Worm (Caenorhabditis elegans) whole organism, young adult: ENCODE measurements around the gene catp-4.

ENCODE experiments used
- B0035.1 ChIP-seq: sonication (generic microtip); optimal IDR thresholded peaks from 2 replicates; lab custom pipeline; 2016; ENCODE audit warnings: missing genetic modification characterization, mild to moderate bottlenecking, missing compliant biosample characterization, missing genotype, missing genetic modification reagents
- F22D6.2 ChIP-seq: sonication (generic microtip); optimal IDR thresholded peaks from 2 replicates; lab custom pipeline; 2016; ENCODE audit warnings: mild to moderate bottlenecking, missing genetic modification characterization, missing compliant biosample characterization
- F33H1.4 ChIP-seq: fragments of 200-800 bp; sonication (Bioruptor generic); IDR thresholded peaks from 2 replicates; pipeline ENCODE4 v1.3.6; 2022; ENCODE audit warnings: missing genetic modification reagents, missing genetic modification characterization, missing compliant biosample characterization
- F37B4.10 ChIP-seq: fragments of 200-800 bp; sonication (Bioruptor generic); IDR thresholded peaks from 2 replicates; pipeline ENCODE4 v1.3.6; 2022; ENCODE audit warnings: missing genetic modification characterization, missing compliant biosample characterization
- F52B5.7 ChIP-seq: sonication (generic microtip); optimal IDR thresholded peaks from 2 replicates; lab custom pipeline; 2016; ENCODE audit warnings: mild to moderate bottlenecking, missing genetic modification characterization, missing compliant biosample characterization
- F57A8.1 ChIP-seq: fragments of 200-800 bp; sonication (Bioruptor generic); optimal IDR thresholded peaks from 2 replicates; lab custom pipeline; 2018; ENCODE audit warnings: mild to moderate bottlenecking, missing genetic modification characterization, moderate library complexity, missing compliant biosample characterization
- F57C9.4 ChIP-seq: sonication (generic microtip); optimal IDR thresholded peaks from 2 replicates; lab custom pipeline; 2017; ENCODE audit warnings: mild to moderate bottlenecking, missing genetic modification characterization, missing compliant biosample characterization
- K11D2.4 ChIP-seq: fragments of 200-800 bp; sonication (Bioruptor generic); IDR thresholded peaks from 2 replicates; pipeline ENCODE4 v1.3.6; 2022; ENCODE audit warnings: missing genetic modification reagents, missing genetic modification characterization, missing compliant biosample characterization
- T07F8.4 ChIP-seq: sonication (generic microtip); optimal IDR thresholded peaks from 2 replicates; lab custom pipeline; 2016; ENCODE audit warnings: mild to moderate bottlenecking, missing genetic modification characterization, moderate library complexity, missing compliant biosample characterization
- Y56A3A.18 ChIP-seq: fragments of 200-800 bp; sonication (Bioruptor generic); IDR thresholded peaks from 2 replicates; pipeline ENCODE4 v1.3.6; 2022; ENCODE audit warnings: missing genetic modification reagents, missing genetic modification characterization, missing compliant biosample characterization
- ama-1 ChIP-seq, 3 experiments: fragments of 150-350 bp in 1 of 3; sonication (generic microtip) in 2 of 3; optimal IDR thresholded peaks; 2 replicates each; lab custom pipeline; 2014 to 2018; ENCODE audit warnings: missing biosample characterization in 2 of 3, missing genetic modification characterization in 2 of 3, missing genetic modification reagents in 2 of 3
- aptf-3 ChIP-seq: fragments of 200-800 bp; sonication (Bioruptor generic); IDR thresholded peaks from 2 replicates; pipeline ENCODE4 v1.3.6; 2022; ENCODE audit warnings: missing genetic modification characterization, missing compliant biosample characterization
- ccch-3 ChIP-seq: fragments of 200-800 bp; sonication (Bioruptor generic); optimal IDR thresholded peaks from 2 replicates; lab custom pipeline; 2018; ENCODE audit warnings: mild to moderate bottlenecking, missing genetic modification characterization, missing compliant biosample characterization
- cebp-1 ChIP-seq, 2 experiments: fragments of 200-800 bp in 1 of 2; sonication (Bioruptor generic) in 1 of 2; sonication (generic microtip) in 1 of 2; IDR thresholded peaks in 1 of 2; optimal IDR thresholded peaks in 1 of 2; 2 replicates each; pipeline versions ENCODE4 v1.3.6 to Lab custom; 2017 to 2022; ENCODE audit warnings: missing compliant biosample characterization in 2 of 2, missing genetic modification characterization in 2 of 2, mild to moderate bottlenecking in 1 of 2, missing genetic modification reagents in 1 of 2, moderate library complexity in 1 of 2
- ceh-100 ChIP-seq: fragments of 200-800 bp; sonication (Bioruptor generic); IDR thresholded peaks from 2 replicates; pipeline ENCODE4 v1.3.6; 2022; ENCODE audit warnings: missing genetic modification reagents, missing genetic modification characterization, missing compliant biosample characterization
- ceh-40 ChIP-seq: fragments of 200-800 bp; sonication (Bioruptor generic); IDR thresholded peaks from 2 replicates; pipeline ENCODE4 v1.3.6; 2022; ENCODE audit warnings: missing genetic modification characterization, missing compliant biosample characterization
- ets-4 ChIP-seq: fragments of 200-800 bp; sonication (Bioruptor generic); optimal IDR thresholded peaks from 2 replicates; lab custom pipeline; 2018; ENCODE audit warnings: mild to moderate bottlenecking, missing genetic modification characterization, missing compliant biosample characterization
- gei-17 ChIP-seq: fragments of 200-800 bp; sonication (Bioruptor generic); optimal IDR thresholded peaks from 2 replicates; lab custom pipeline; 2018; ENCODE audit warnings: mild to moderate bottlenecking, missing genetic modification characterization, missing compliant biosample characterization
- lin-35 ChIP-seq, 3 experiments: fragments of 150-350 bp in 2 of 3; sonication (generic microtip) in 1 of 3; optimal IDR thresholded peaks; 2 replicates each; lab custom pipeline; 2014 to 2018; ENCODE audit warnings: missing biosample characterization in 3 of 3, missing genetic modification characterization in 3 of 3, missing genetic modification reagents in 3 of 3
- lin-40 ChIP-seq: sonication (generic microtip); optimal IDR thresholded peaks from 2 replicates; lab custom pipeline; 2016; ENCODE audit warnings: missing genetic modification characterization, mild to moderate bottlenecking, missing compliant biosample characterization, missing genotype, missing genetic modification reagents
- lin-54 ChIP-seq: fragments of 200-800 bp; sonication (Bioruptor generic); optimal IDR thresholded peaks from 2 replicates; lab custom pipeline; 2018; ENCODE audit warnings: mild to moderate bottlenecking, missing genetic modification characterization, missing compliant biosample characterization
- lir-1 ChIP-seq: fragments of 200-800 bp; sonication (Bioruptor generic); conservative IDR thresholded peaks from 2 replicates; pipeline ENCODE4 v1.3.6; 2022; ENCODE audit warnings: missing genetic modification reagents, missing genetic modification characterization, missing compliant biosample characterization
- lsl-1 ChIP-seq: fragments of 200-800 bp; sonication (Bioruptor generic); optimal IDR thresholded peaks from 2 replicates; lab custom pipeline; 2018; ENCODE audit warnings: mild to moderate bottlenecking, missing genetic modification characterization, moderate library complexity, missing compliant biosample characterization
- madf-10 ChIP-seq: sonication (generic microtip); optimal IDR thresholded peaks from 2 replicates; lab custom pipeline; 2016; ENCODE audit warnings: mild to moderate bottlenecking, missing genetic modification characterization, missing compliant biosample characterization
- madf-6 ChIP-seq: fragments of 200-800 bp; sonication (Bioruptor generic); IDR thresholded peaks from 2 replicates; pipeline ENCODE4 v1.3.6; 2022; ENCODE audit warnings: missing genetic modification reagents, missing genetic modification characterization, missing compliant biosample characterization
- mel-28 ChIP-seq: sonication (generic microtip); optimal IDR thresholded peaks from 2 replicates; lab custom pipeline; 2016; ENCODE audit warnings: borderline replicate concordance, mild to moderate bottlenecking, missing genetic modification characterization, missing compliant biosample characterization
- mes-4 ChIP-seq: sonication (generic microtip); optimal IDR thresholded peaks from 2 replicates; lab custom pipeline; 2016; ENCODE audit warnings: missing genotype, missing genetic modification characterization, missing compliant biosample characterization
- nfya-2 ChIP-seq: fragments of 200-800 bp; sonication (Bioruptor generic); IDR thresholded peaks from 2 replicates; pipeline ENCODE4 v1.3.6; 2022; ENCODE audit warnings: missing genetic modification reagents, missing genetic modification characterization, missing compliant biosample characterization
- nhr-80 ChIP-seq: sonication (generic microtip); optimal IDR thresholded peaks from 2 replicates; lab custom pipeline; 2016; ENCODE audit warnings: missing genetic modification characterization, missing compliant biosample characterization
- pbrm-1 ChIP-seq: fragments of 200-800 bp; sonication (Bioruptor generic); IDR thresholded peaks from 2 replicates; pipeline ENCODE4 v1.3.6; 2022; ENCODE audit warnings: missing genetic modification reagents, missing genetic modification characterization, missing compliant biosample characterization
- rec-8 ChIP-seq, 2 experiments: sonication (generic microtip); optimal IDR thresholded peaks; 2 replicates each; lab custom pipeline; 2016; ENCODE audit warnings: mild to moderate bottlenecking in 2 of 2, missing genetic modification characterization in 2 of 2, missing genetic modification reagents in 2 of 2, missing genotype in 2 of 2, missing biosample characterization in 1 of 2, missing compliant biosample characterization in 1 of 2, moderate library complexity in 1 of 2
- rpc-1 ChIP-seq, 2 experiments: fragments of 150-350 bp in 1 of 2; sonication (generic microtip) in 1 of 2; optimal IDR thresholded peaks; 2 replicates each; lab custom pipeline; 2014 to 2018; ENCODE audit warnings: missing biosample characterization in 1 of 2, missing genetic modification characterization in 1 of 2, missing genetic modification reagents in 1 of 2, missing genotype in 1 of 2
- sea-2 ChIP-seq: fragments of 200-800 bp; sonication (Bioruptor generic); IDR thresholded peaks from 2 replicates; pipeline ENCODE4 v1.3.6; 2022; ENCODE audit warnings: missing genetic modification characterization, missing compliant biosample characterization
- snpc-1.3 ChIP-seq: sonication (generic microtip); optimal IDR thresholded peaks from 2 replicates; lab custom pipeline; 2017; ENCODE audit warnings: missing genetic modification characterization, mild to moderate bottlenecking, missing compliant biosample characterization, antibody characterized with exemption, moderate library complexity, missing genotype, missing genetic modification reagents; ENCODE audit not compliant: insufficient read depth
- somi-1 ChIP-seq: fragments of 200-800 bp; sonication (Bioruptor generic); optimal IDR thresholded peaks from 2 replicates; lab custom pipeline; 2018; ENCODE audit warnings: mild to moderate bottlenecking, missing genetic modification characterization, missing compliant biosample characterization
- sptf-2 ChIP-seq: fragments of 200-800 bp; sonication (Bioruptor generic); optimal IDR thresholded peaks from 2 replicates; lab custom pipeline; 2018; ENCODE audit warnings: mild to moderate bottlenecking, missing genetic modification characterization, missing compliant biosample characterization
- tbp1 ChIP-seq: fragments of 200-800 bp; sonication (Bioruptor generic); optimal IDR thresholded peaks from 2 replicates; lab custom pipeline; 2018; ENCODE audit warnings: mild to moderate bottlenecking, missing genetic modification characterization, missing compliant biosample characterization
- ztf-18 ChIP-seq: sonication (generic microtip); optimal IDR thresholded peaks from 2 replicates; lab custom pipeline; 2016; ENCODE audit warnings: missing genotype, mild to moderate bottlenecking, missing genetic modification characterization, missing compliant biosample characterization
- ztf-26 ChIP-seq: sonication (generic microtip); optimal IDR thresholded peaks from 2 replicates; lab custom pipeline; 2017; ENCODE audit warnings: missing genetic modification characterization, missing compliant biosample characterization
- ztf-28 ChIP-seq: fragments of 200-800 bp; sonication (Bioruptor generic); IDR thresholded peaks from 2 replicates; pipeline ENCODE4 v1.3.6; 2022; ENCODE audit warnings: missing genetic modification reagents, missing genetic modification characterization, missing compliant biosample characterization
- ztf-3 ChIP-seq: fragments of 200-800 bp; sonication (Bioruptor generic); optimal IDR thresholded peaks from 2 replicates; lab custom pipeline; 2018; ENCODE audit warnings: mild to moderate bottlenecking, missing genetic modification characterization, missing compliant biosample characterization

The catp-4 gene

DNA sequence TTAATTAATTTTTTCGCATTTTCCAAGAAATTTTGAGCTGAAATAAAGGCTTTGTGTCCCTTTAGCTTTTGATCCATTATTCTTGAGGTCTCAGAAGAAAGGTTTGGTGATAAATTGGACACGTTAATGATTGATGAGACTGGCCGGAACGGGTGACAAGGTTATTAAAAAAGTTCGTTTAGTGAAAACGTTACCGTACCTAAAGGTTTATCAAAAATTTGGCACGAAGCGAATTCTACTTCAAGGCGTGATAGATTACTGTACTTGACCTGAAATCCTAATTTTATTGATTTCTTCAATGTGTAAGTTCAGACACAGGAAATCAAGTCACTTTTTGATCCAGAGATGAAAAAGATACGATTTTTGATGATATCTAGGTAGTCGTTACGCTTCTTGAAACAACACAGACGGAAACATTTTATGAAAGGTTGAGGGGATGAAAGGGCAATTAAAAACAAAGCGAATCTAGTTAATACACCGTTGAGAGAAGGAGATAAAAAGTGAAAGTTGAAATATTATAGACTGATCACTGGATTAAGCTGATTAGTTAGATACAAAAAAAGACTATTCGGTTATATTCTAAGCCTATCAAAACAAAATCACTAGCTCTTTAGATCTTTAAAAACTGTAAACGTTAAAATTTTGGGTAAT is 17.2 kb downstream of the catp-4 start:
- no peak for TF ChIP-seq lin-35 (GFP tag; optimal IDR thresholded peaks at IDR 0.05; lab: Kevin White, UChicago)
- no peak for TF ChIP-seq pbrm-1 (GFP tag; lab: Robert Waterston, UW)
- no peak for TF ChIP-seq F57A8.1 (GFP tag; lab: Kevin White, UChicago)
- no peak for TF ChIP-seq ccch-3 (GFP tag; lab: Kevin White, UChicago)
- no peak for TF ChIP-seq somi-1
- no peak for TF ChIP-seq gei-17 (GFP tag; lab: Kevin White, UChicago)
- peak; percentile 35 for TF ChIP-seq ama-1 (optimal IDR thresholded peaks at IDR 0.05; lab: Kevin White, UChicago)
- TF ChIP-seq ama-1 (GFP tag; optimal IDR thresholded peaks at IDR 0.05; lab: Kevin White, UChicago) = no peak
- TF ChIP-seq snpc-1.3 (tag; lab: Kevin White, UChicago) = no peak
- TF ChIP-seq, all 124 proteins: peak for 1

DNA sequence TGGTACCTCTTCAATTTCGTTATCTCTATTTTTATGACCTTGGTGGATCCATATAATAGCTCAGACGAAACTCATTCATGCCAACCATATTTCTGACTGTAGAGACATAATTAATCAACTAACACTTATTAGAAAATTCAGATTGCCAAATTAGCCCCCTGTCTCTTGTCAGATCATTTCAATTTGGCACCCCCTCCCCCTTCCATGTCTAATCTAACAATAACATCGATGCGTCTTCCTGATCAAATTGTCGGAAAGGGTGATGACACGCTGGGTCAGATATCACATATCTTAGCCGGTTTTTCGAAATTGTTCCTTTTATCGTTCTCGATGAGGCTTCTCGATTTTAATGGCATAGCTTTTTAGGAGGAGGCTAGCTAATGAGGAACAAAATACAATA is 17.9 kb downstream of the catp-4 start:
- TF ChIP-seq ztf-3 (GFP tag; lab: Kevin White, UChicago) (no peak), ceh-40 (no peak), lin-40 (tag; lab: Kevin White, UChicago) (no peak)

DNA sequence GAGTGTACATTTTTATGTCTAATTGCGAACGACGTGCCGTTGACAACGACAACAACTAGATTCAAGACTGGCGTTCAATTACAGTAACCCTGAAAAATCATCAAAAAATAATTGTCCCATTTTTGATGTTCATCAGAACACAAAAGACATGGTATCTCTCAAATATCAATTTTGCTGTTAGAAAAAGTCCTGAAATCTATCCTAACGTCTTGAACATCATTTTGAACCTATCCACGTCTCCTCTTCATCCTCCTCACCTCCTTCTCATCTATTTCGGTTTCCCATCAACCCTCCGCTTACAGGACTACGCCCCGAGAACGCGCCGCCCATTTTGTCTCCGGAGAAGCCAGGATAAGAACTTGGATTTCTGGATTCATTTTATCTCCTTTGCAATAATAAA is 22.4 kb downstream of the catp-4 start, which contains the start of gene mltn-9:
Gene mltn-9, plus strand, starts transcription at position 301 of the 400 bp plus-strand sequence.
- TF ChIP-seq mes-4 (tag; lab: Kevin White, UChicago) (no peak), ztf-18 (no peak), ztf-26 (tag; lab: Kevin White, UChicago) (no peak), F52B5.7 (tag; lab: Kevin White, UChicago) (no peak), F22D6.2 (tag; lab: Kevin White, UChicago) (no peak), mel-28 (tag; lab: Kevin White, UChicago) (no peak), ztf-28 (no peak), lsl-1 (GFP tag; lab: Kevin White, UChicago) (no peak), rec-8 (tag; optimal IDR thresholded peaks at IDR 0.05; lab: Kevin White, UChicago) (no peak), ets-4 (GFP tag; lab: Kevin White, UChicago) (no peak), Y56A3A.18 (GFP tag; lab: Robert Waterston, UW) (no peak), lin-40 (tag; lab: Kevin White, UChicago) (no peak), nfya-2 (no peak), sptf-2 (GFP tag; lab: Kevin White, UChicago) (no peak), cebp-1 (GFP tag; IDR thresholded peaks at IDR 0.05; lab: Robert Waterston, UW) (no peak), cebp-1 (tag; optimal IDR thresholded peaks at IDR 0.05; lab: Kevin White, UChicago) (no peak), tbp1 (no peak)

DNA sequence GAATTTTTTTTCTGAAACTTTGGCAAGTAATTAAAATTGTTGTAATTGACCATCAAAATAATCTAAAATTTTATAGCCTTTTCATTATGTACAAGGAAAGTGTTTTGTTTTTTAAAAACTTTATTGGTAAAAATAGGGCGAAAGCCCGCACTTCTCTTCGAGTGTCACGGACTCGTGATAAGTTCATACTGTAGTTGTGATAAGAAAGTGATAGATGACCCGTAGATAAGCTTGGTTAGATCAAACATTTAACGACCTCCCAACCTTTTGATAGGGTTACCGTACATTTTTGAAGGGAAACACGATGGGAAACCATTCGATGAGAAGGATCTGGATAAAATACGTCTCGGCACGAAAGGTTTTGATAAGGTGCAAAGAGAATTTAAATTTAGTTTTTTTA is 23.0 kb downstream of the catp-4 start:
- TF ChIP-seq nhr-80 (tag; lab: Kevin White, UChicago) = no peak
- no peak for TF ChIP-seq lin-54 (GFP tag; lab: Kevin White, UChicago)
- no peak for TF ChIP-seq aptf-3 (GFP tag; lab: Robert Waterston, UW)
- TF ChIP-seq F57A8.1 (GFP tag; lab: Kevin White, UChicago) = no peak
- no peak for TF ChIP-seq cebp-1 (GFP tag; IDR thresholded peaks at IDR 0.05; lab: Robert Waterston, UW)
- no peak for TF ChIP-seq cebp-1 (tag; optimal IDR thresholded peaks at IDR 0.05; lab: Kevin White, UChicago)
- TF ChIP-seq madf-10 (tag; lab: Kevin White, UChicago) = no peak
- TF ChIP-seq rpc-1 (optimal IDR thresholded peaks at IDR 0.05; lab: Kevin White, UChicago) = no peak
- TF ChIP-seq rpc-1 (tag; optimal IDR thresholded peaks at IDR 0.05; lab: Kevin White, UChicago) = no peak
- TF ChIP-seq madf-6 (GFP tag; lab: Robert Waterston, UW) = no peak
- TF ChIP-seq ceh-100 = no peak
- no peak for TF ChIP-seq ccch-3 (GFP tag; lab: Kevin White, UChicago)
- TF ChIP-seq lir-1 (GFP tag; lab: Robert Waterston, UW) = no peak
- TF ChIP-seq T07F8.4 = no peak
- no peak for TF ChIP-seq K11D2.4 (GFP tag; lab: Robert Waterston, UW)
- no peak for TF ChIP-seq F33H1.4 (GFP tag; lab: Robert Waterston, UW)
- no peak for TF ChIP-seq tbp1
- no peak for TF ChIP-seq F37B4.10 (GFP tag; lab: Robert Waterston, UW)
- TF ChIP-seq B0035.1 (tag; lab: Kevin White, UChicago) = no peak
- no peak for TF ChIP-seq nfya-2
- TF ChIP-seq sea-2 (GFP tag; lab: Robert Waterston, UW) = no peak
- no peak for TF ChIP-seq F57C9.4
